Fruit fly (Drosophila melanogaster): ENCODE data around the gene CG10341.

- no peak for TF ChIP-seq CG14655 (GFP tag; optimal IDR thresholded peaks at IDR 0.05)
- no peak for TF ChIP-seq rn (GFP tag; IDR thresholded peaks at IDR 0.05)
- TF ChIP-seq D1 (tag; optimal IDR thresholded peaks at IDR 0.05): no peak
- TF ChIP-seq Snoo (tag; optimal IDR thresholded peaks at IDR 0.05): no peak
- TF ChIP-seq gl (tag; optimal IDR thresholded peaks at IDR 0.05): no peak
- TF ChIP-seq CG17806 (tag; optimal IDR thresholded peaks at IDR 0.05): no peak
- TF ChIP-seq CG15710 (tag; optimal IDR thresholded peaks at IDR 0.05): no peak
- no peak for TF ChIP-seq CG34367 (tag; optimal IDR thresholded peaks at IDR 0.05)
- TF ChIP-seq CG13204 (GFP tag; optimal IDR thresholded peaks at IDR 0.05): no peak
- no peak for TF ChIP-seq CG8159 (tag; optimal IDR thresholded peaks at IDR 0.05)
- no peak for TF ChIP-seq CG12605 (GFP tag; IDR thresholded peaks at IDR 0.05)
Observed at dm6 chr2L:18740010-18740409, 41.5 kb downstream of the CG10341 start, which contains the start of the genes CG42752 and CG15167.

Data from whole organism, pupa.